Fruit fly (Drosophila melanogaster) S2 (cell line): Measurements from ENCODE around the gene Cyp4d2.

Source experiments
- CG8478 ChIP-seq: fragments of >200 bp; optimal IDR thresholded peaks from 2 replicates; lab custom pipeline; 2018
- CTCF ChIP-seq, 2 experiments: fragments of >200 bp; optimal IDR thresholded peaks; 2 replicates each; lab custom pipeline; 2018

DNA sequence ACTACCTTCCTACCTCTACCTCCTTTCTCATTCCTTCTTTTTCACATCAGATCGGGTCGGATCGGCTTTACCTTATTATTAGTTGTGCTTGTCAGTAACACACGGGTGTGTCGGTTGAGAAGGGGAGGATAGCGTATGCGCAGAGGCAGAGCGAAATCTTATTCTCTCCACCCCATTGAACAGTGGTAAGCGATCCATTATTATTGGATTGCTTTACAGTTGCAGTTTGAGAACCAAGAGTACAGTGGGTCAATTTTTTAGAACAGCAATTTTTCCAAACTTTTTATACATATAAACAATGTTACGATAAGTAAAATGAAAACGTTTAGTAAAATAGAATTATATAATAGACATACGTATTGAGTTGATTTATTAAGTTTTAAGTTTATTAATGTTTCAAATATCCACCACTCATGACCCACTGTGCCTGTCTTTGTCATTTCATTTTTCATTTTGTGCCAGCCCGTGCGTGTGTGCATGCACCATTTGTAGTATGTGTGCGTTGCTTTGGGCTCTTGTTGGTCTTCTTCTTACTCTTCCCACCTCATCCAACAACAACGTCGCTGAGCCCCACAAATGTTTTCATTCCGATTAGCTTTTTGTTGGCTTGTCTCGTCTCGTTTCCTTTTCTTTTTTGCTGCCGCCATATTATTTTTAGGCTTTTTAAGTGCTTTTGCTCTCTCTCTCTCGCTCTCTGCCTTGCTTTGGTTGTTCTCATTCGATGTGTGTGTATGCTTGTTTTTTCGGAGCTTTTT lies 38.0 kb upstream of the Cyp4d2 start:
- TF ChIP-seq CG8478 (lab: Kevin White, UChicago) (no peak), CTCF (optimal IDR thresholded peaks at IDR 0.05; lab: Kevin White, UChicago) (no peak)
